Worm (Caenorhabditis elegans): ENCODE data around the gene pqn-51.

- TF ChIP-seq unc-39 (tag; optimal IDR thresholded peaks at IDR 0.05) (no peak), elt-3 (tag; optimal IDR thresholded peaks at IDR 0.05) (no peak), nhr-237 (tag; optimal IDR thresholded peaks at IDR 0.05) (no peak)
Measured at ce11 chrV:5052233-5052632, 2.8 kb downstream of the pqn-51 start, which contains the start of gene K11D12.12.

Data from whole organism, mixed stage, embryonic.